Fruit fly (Drosophila melanogaster): ENCODE data around the gene VhaM9.7-a.

The VhaM9.7-a gene

dm6 chr3L:4252862-4253610, 9.5 kb upstream of the VhaM9.7-a start:
- no peak for TF ChIP-seq Sin3A (optimal IDR thresholded peaks at IDR 0.05)

DNA sequence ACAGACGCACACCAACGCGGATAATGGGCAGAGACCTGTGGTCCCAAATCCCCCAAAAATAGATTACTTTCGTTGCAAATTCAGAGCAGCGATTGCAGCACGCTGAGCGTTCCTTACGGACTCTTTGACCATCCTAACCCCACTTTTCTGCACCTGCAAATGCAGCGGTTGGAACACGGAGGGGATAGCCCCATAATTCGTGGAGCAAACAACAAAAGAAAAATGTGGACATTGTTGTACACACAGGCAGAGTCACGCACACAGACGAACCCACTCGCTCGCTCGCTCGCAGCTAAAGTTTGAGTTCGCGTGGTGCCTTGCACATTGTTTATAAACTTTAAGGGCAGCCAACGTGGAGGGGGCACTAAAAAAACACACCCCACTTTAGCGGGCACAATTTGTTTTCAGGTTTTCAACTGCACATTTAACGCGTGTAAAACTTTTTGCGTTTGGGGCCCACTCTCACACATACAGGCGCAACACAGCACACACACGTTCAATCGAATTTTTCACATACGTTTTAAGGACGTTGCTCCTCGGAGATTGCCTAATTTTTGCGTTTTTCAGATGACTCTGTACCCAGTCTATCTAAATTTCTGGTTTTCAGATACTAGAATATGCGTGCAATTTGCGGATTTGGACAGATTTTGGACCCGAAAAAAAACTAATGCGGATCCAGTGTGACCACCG, 8.7 kb upstream of the VhaM9.7-a start:
- no peak for TF ChIP-seq insv (optimal IDR thresholded peaks at IDR 0.05)
- TF ChIP-seq Myc (optimal IDR thresholded peaks at IDR 0.05) = no peak
- no peak for TF ChIP-seq ttk (optimal IDR thresholded peaks at IDR 0.05)
- TF ChIP-seq psq (optimal IDR thresholded peaks at IDR 0.05) = no peak
- no peak for TF ChIP-seq Sin3A (optimal IDR thresholded peaks at IDR 0.05)
- TF ChIP-seq h (optimal IDR thresholded peaks at IDR 0.05) = no peak

DNA sequence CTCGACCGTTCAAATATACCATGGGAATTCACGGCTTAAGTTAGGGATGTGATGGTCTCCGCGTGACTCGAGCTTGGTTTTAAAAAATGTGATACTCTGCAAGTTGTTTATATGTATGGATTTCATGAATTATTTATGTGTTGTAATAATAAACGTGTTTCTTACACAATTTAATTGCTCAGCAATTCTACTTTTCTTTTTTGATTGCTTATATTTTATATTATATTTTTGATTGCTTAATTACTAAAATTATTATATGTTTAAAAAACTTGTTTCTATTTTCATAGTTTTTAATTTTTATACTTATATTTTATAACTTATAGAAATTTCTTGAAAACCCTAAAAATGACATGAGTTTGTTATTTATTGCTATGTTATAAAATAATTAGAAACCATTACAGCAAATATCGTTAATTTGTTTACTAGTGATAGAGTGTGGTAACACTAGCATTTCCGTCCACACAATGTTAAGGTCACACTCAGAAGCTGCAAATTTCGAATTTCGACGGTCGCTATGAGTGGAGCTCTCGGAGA, 8.1 kb upstream of the VhaM9.7-a start, which contains the start of the genes ago and CG1265:
Gene ago (minus strand): TSS at position 6 of the 534 bp plus-strand sequence.
Gene CG1265 (plus strand): TSS at position 476 of the 534 bp plus-strand sequence.
- TF ChIP-seq insv (optimal IDR thresholded peaks at IDR 0.05) (no peak), Myc (optimal IDR thresholded peaks at IDR 0.05) (no peak), Sin3A (optimal IDR thresholded peaks at IDR 0.05) (peak; percentile 30), ttk (optimal IDR thresholded peaks at IDR 0.05) (no peak)

dm6 chr3L:4259102-4259558, 3.4 kb upstream of the VhaM9.7-a start, which contains the start of the genes CG15011 and CG1309:
CG15011 (minus strand) TSS chr3L:4259152.
CG1309 (plus strand) TSS chr3L:4259430.
- TF ChIP-seq insv (optimal IDR thresholded peaks at IDR 0.05) (no peak), ttk (optimal IDR thresholded peaks at IDR 0.05) (no peak), Sin3A (optimal IDR thresholded peaks at IDR 0.05) (no peak)

DNA sequence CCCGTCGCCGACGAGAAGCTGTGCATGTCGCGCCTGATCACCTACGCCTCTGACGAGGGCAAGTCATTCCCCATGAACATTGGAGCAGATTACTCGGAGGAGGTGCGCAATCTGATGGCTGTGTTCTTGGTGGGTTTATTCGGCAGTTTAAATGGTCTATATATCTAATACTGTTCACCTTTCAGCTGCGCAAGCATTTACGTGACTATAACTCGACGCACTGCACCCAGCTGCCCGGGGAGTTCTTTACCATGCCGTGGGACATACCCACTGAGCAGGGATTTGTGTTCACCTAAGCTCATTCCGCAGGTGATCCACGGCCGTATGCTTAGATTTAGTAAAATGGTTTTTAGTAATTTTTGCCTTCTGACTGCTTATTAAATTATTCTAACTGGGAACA, 1.3 kb upstream of the VhaM9.7-a start:
- TF ChIP-seq insv (optimal IDR thresholded peaks at IDR 0.05) = no peak
- no peak for TF ChIP-seq ttk (optimal IDR thresholded peaks at IDR 0.05)
- no peak for TF ChIP-seq psq (optimal IDR thresholded peaks at IDR 0.05)
- TF ChIP-seq Sin3A (optimal IDR thresholded peaks at IDR 0.05) = no peak
- no peak for TF ChIP-seq Myc (optimal IDR thresholded peaks at IDR 0.05)
- TF ChIP-seq h (optimal IDR thresholded peaks at IDR 0.05) = no peak

dm6 chr3L:4263502-4263901, 997 bp downstream of the VhaM9.7-a start, which contains the start of gene CG1273:
CG1273 (plus strand) TSS chr3L:4263719.
- TF ChIP-seq psq (optimal IDR thresholded peaks at IDR 0.05) (no peak), h (optimal IDR thresholded peaks at IDR 0.05) (no peak), Sin3A (optimal IDR thresholded peaks at IDR 0.05) (no peak), Myc (optimal IDR thresholded peaks at IDR 0.05) (no peak), insv (optimal IDR thresholded peaks at IDR 0.05) (no peak), ttk (optimal IDR thresholded peaks at IDR 0.05) (no peak)

DNA sequence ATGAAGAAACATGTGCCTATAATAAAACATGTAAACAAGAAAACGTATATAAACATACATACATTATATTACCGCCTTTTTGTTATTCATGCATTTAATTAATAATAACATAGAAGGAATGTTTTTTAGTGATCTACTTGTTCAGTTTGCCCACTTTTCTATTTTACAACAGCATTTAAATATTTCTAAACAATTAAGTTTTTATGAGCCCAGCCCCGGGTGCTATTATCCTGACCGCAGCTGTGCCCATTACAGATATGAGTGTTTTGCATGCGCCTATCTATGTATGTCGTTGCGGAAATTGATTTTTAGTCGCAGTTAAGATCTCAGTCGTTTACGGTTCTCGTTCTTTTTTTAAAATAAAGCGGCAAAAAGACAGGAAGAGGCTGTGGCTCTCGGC, 2.5 kb downstream of the VhaM9.7-a start:
- TF ChIP-seq ttk (optimal IDR thresholded peaks at IDR 0.05) (no peak), psq (optimal IDR thresholded peaks at IDR 0.05) (no peak), Sin3A (optimal IDR thresholded peaks at IDR 0.05) (no peak), insv (optimal IDR thresholded peaks at IDR 0.05) (no peak), Myc (optimal IDR thresholded peaks at IDR 0.05) (no peak), h (optimal IDR thresholded peaks at IDR 0.05) (no peak)

dm6 chr3L:4265836-4266235, 3.3 kb downstream of the VhaM9.7-a start:
- no peak for TF ChIP-seq h (optimal IDR thresholded peaks at IDR 0.05)
- TF ChIP-seq Myc (optimal IDR thresholded peaks at IDR 0.05) = no peak
- no peak for TF ChIP-seq insv (optimal IDR thresholded peaks at IDR 0.05)
- TF ChIP-seq Sin3A (optimal IDR thresholded peaks at IDR 0.05) = no peak
- TF ChIP-seq psq (optimal IDR thresholded peaks at IDR 0.05) = no peak
- TF ChIP-seq ttk (optimal IDR thresholded peaks at IDR 0.05) = no peak

DNA sequence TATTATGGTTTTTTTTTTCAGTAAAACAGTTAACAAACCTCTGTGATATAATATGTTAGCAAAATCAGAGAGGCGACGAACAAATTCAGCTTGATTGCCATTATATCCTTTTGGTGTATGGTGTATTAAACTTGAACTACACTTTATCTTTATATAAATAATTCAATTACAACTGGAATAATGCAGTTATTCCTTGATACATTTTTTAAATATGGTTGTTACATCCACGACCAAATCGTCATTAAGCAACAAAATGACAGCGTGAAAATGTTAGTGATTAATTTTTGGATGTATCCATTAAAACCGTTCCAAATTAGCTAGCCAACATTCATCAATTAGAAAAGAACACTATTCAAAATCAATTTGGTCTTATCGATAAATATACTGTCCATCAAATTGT, 4.9 kb downstream of the VhaM9.7-a start, which contains the start of gene CG33764:
Gene CG33764 (minus strand): TSS at position 101 of the 400 bp plus-strand sequence.
- TF ChIP-seq Myc (optimal IDR thresholded peaks at IDR 0.05) = no peak
- no peak for TF ChIP-seq psq (optimal IDR thresholded peaks at IDR 0.05)
- no peak for TF ChIP-seq insv (optimal IDR thresholded peaks at IDR 0.05)
- TF ChIP-seq ttk (optimal IDR thresholded peaks at IDR 0.05) = no peak
- no peak for TF ChIP-seq Sin3A (optimal IDR thresholded peaks at IDR 0.05)
- no peak for TF ChIP-seq h (optimal IDR thresholded peaks at IDR 0.05)

DNA sequence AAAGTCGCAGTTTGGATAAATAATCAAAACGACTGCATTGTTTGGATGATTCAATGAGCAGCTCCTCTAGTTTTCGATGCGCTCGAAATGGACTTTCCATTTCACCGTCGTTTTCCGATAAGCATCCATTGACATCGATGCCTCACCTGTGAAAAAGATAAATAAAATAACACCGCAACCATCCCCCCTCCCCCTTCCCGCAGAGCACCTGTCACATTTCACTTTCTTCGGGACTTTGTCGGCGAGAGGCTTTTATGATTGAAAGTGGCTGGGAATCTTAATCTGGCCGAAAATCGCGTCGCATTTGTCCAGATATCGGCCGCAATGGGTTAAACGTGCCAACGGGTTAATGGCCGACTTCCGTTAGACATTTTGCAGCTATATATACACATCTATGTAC, 6.7 kb downstream of the VhaM9.7-a start:
- no peak for TF ChIP-seq ttk (optimal IDR thresholded peaks at IDR 0.05)
- TF ChIP-seq psq (optimal IDR thresholded peaks at IDR 0.05) = no peak
- TF ChIP-seq h (optimal IDR thresholded peaks at IDR 0.05) = no peak
- no peak for TF ChIP-seq Sin3A (optimal IDR thresholded peaks at IDR 0.05)
- no peak for TF ChIP-seq insv (optimal IDR thresholded peaks at IDR 0.05)
- TF ChIP-seq Myc (optimal IDR thresholded peaks at IDR 0.05) = no peak

DNA sequence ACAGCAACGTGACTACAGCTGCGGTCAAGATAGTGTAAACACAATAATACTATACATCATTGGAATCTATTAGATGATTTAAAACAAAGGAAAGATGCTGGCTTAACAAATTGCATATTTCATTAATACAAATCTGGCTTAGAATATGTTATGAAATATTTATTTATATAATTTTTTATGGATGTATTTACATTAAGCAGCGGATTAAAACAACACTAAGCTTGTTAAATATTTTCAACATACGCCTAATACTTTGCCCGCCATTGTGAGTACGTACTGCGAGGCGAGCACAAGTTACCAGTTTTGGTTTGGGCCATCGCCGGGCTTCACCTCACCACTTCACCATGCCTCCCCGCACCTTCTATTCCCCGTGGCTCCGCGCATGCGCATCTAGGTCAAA, 7.4 kb downstream of the VhaM9.7-a start:
- TF ChIP-seq insv (optimal IDR thresholded peaks at IDR 0.05) (no peak), psq (optimal IDR thresholded peaks at IDR 0.05) (no peak), Myc (optimal IDR thresholded peaks at IDR 0.05) (no peak), h (optimal IDR thresholded peaks at IDR 0.05) (no peak), Sin3A (optimal IDR thresholded peaks at IDR 0.05) (no peak), ttk (optimal IDR thresholded peaks at IDR 0.05) (no peak)

Data from Kc167 (cell line).